Worm (Caenorhabditis elegans) whole organism, midembryonic: Measurements from ENCODE around the gene dlst-1.

ENCODE experiments used
- T22C8.4 ChIP-seq: fragments of 200-800 bp; sonication (Bioruptor generic); IDR thresholded peaks from 2 replicates; pipeline ENCODE4 v1.3.6; 2022; ENCODE audit warnings: missing genetic modification characterization, missing compliant biosample characterization
- cog-1 ChIP-seq: sonication (generic microtip); optimal IDR thresholded peaks from 2 replicates; lab custom pipeline; 2016; ENCODE audit warnings: missing genetic modification characterization, missing compliant biosample characterization
- flt-1 ChIP-seq: fragments of 200-800 bp; sonication (Bioruptor generic); IDR thresholded peaks from 2 replicates; pipeline ENCODE4 v1.3.6; 2022; ENCODE audit warnings: missing genetic modification characterization, missing compliant biosample characterization
- klf-2 ChIP-seq: fragments of 200-800 bp; sonication (Bioruptor generic); conservative IDR thresholded peaks from 2 replicates; pipeline ENCODE4 v1.3.6; 2022; ENCODE audit warnings: missing genetic modification reagents, missing genetic modification characterization, missing compliant biosample characterization
- med-1 ChIP-seq: sonication (generic microtip); optimal IDR thresholded peaks from 2 replicates; lab custom pipeline; 2017; ENCODE audit warnings: missing genetic modification characterization, mild to moderate bottlenecking, missing compliant biosample characterization, antibody characterized with exemption, missing genetic modification reagents; ENCODE audit not compliant: insufficient read depth
- ref-1 ChIP-seq: fragments of 200-800 bp; sonication (Bioruptor generic); conservative IDR thresholded peaks from 2 replicates; pipeline ENCODE4 v1.3.6; 2022; ENCODE audit warnings: missing genetic modification reagents, missing genetic modification characterization, missing compliant biosample characterization
- tab-1 ChIP-seq: fragments of 200-800 bp; sonication (Bioruptor generic); IDR thresholded peaks from 2 replicates; pipeline ENCODE4 v1.3.6; 2022; ENCODE audit warnings: missing genetic modification characterization, missing compliant biosample characterization
- ztf-23 ChIP-seq: fragments of 200-800 bp; sonication (Bioruptor generic); IDR thresholded peaks from 2 replicates; pipeline ENCODE4 v1.3.6; 2022; ENCODE audit warnings: missing genetic modification reagents, missing genetic modification characterization, missing compliant biosample characterization

DNA sequence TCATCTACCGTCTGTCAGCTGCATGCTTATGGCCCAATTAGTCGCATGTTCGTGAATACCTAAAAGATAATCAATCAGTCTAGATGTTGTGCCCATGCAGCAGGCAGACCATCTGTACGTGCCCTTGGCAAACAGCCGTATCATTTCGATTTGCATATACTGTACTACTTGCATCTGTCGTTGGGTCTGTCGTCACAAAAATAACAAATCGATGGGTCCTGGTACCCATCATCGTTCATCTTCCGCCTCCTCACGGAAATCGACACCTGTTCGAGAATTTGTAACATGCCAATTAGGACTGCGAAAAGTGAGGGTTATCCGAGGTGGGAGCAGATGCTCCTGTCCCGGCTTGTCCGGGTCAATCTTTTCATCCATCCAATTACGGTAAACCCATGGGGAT lies 25.6 kb downstream of the dlst-1 start:
- TF ChIP-seq ref-1 (GFP tag; lab: Robert Waterston, UW) (no peak), flt-1 (GFP tag; lab: Robert Waterston, UW) (no peak), cog-1 (no peak), tab-1 (GFP tag; lab: Robert Waterston, UW) (no peak), klf-2 (GFP tag; lab: Robert Waterston, UW) (no peak), T22C8.4 (no peak), ztf-23 (GFP tag; lab: Robert Waterston, UW) (no peak), med-1 (no peak)
